Fruit fly (Drosophila melanogaster) whole organism, embryonic: ENCODE results near the gene CG31664.
A peak's percentile ranks its signal among the peaks of the same experiment; 100 is the strongest.

Source experiments
- Ada2b ChIP-seq: fragments of 200-800 bp; sonication (Bioruptor generic); IDR thresholded peaks from 2 replicates; pipeline ENCODE4 v1.3.6; 2022; ENCODE audit warnings: missing biosample characterization, missing genetic modification characterization
- Adf1 ChIP-seq: fragments of 200-800 bp; sonication (Bioruptor generic); IDR thresholded peaks from 2 replicates; pipeline ENCODE4 v1.3.6; 2022; ENCODE audit warnings: missing biosample characterization, missing genetic modification characterization
- Antp ChIP-seq: fragments of 200-800 bp; sonication (Bioruptor generic); optimal IDR thresholded peaks from 3 replicates; lab custom pipeline; 2016; ENCODE audit warnings: missing biosample characterization, missing genetic modification characterization
- Atf6 ChIP-seq: fragments of 200-800 bp; sonication (Bioruptor generic); IDR thresholded peaks from 2 replicates; pipeline ENCODE4 v1.3.6; 2022; ENCODE audit warnings: missing biosample characterization, missing genetic modification characterization
- CG10959 ChIP-seq: fragments of 200-800 bp; sonication (Bioruptor generic); IDR thresholded peaks from 2 replicates; pipeline ENCODE4 v1.3.6; 2022; ENCODE audit warnings: missing biosample characterization, missing genetic modification characterization
- CG12155 ChIP-seq: fragments of 200-800 bp; sonication (Bioruptor generic); optimal IDR thresholded peaks from 3 replicates; lab custom pipeline; 2016; ENCODE audit warnings: missing biosample characterization, missing genetic modification characterization
- CG12299 ChIP-seq: fragments of 200-800 bp; sonication (Bioruptor generic); optimal IDR thresholded peaks from 2 replicates; lab custom pipeline; 2018; ENCODE audit warnings: missing biosample characterization, mild to moderate bottlenecking, missing genetic modification characterization
- CG13296 ChIP-seq: fragments of 200-800 bp; sonication (Bioruptor generic); optimal IDR thresholded peaks from 3 replicates; lab custom pipeline; 2018; ENCODE audit warnings: missing biosample characterization, mild to moderate bottlenecking, missing genetic modification characterization
- CG17328 ChIP-seq: fragments of 200-800 bp; sonication (Bioruptor generic); IDR thresholded peaks from 2 replicates; pipeline ENCODE4 v1.3.6; 2022; ENCODE audit warnings: missing biosample characterization, missing genetic modification characterization
- CG17359 ChIP-seq: fragments of 200-800 bp; sonication (Bioruptor generic); optimal IDR thresholded peaks from 3 replicates; lab custom pipeline; 2018; ENCODE audit warnings: missing biosample characterization, mild to moderate bottlenecking, missing genetic modification characterization, moderate library complexity
- CG17612 ChIP-seq: fragments of 200-800 bp; sonication (Bioruptor generic); IDR thresholded peaks from 2 replicates; pipeline ENCODE4 v1.3.6; 2022; ENCODE audit warnings: missing biosample characterization, missing genetic modification characterization
- CG18599 ChIP-seq: fragments of 200-800 bp; sonication (Bioruptor generic); optimal IDR thresholded peaks from 3 replicates; lab custom pipeline; 2017; ENCODE audit warnings: missing biosample characterization, missing genetic modification characterization, mild to moderate bottlenecking, moderate library complexity, missing genetic modification reagents
- CG2120 ChIP-seq: fragments of 200-800 bp; sonication (Bioruptor generic); optimal IDR thresholded peaks from 3 replicates; lab custom pipeline; 2016; ENCODE audit warnings: missing biosample characterization, missing genetic modification characterization
- CG2678 ChIP-seq: fragments of 200-800 bp; sonication (Bioruptor generic); optimal IDR thresholded peaks from 3 replicates; lab custom pipeline; 2019; ENCODE audit warnings: missing biosample characterization, mild to moderate bottlenecking, missing genetic modification characterization, moderate library complexity
- CG2889 ChIP-seq: fragments of 200-800 bp; sonication (Bioruptor generic); IDR thresholded peaks from 3 replicates; pipeline ENCODE4 v1.3.6; 2022; ENCODE audit warnings: missing biosample characterization, missing genetic modification characterization
- CG34422 ChIP-seq: fragments of 200-800 bp; sonication (Bioruptor generic); IDR thresholded peaks from 3 replicates; pipeline ENCODE4 v1.3.6; 2022; ENCODE audit warnings: missing biosample characterization, missing genetic modification characterization
- CG4360 ChIP-seq: fragments of 200-800 bp; sonication (Bioruptor generic); IDR thresholded peaks from 2 replicates; pipeline ENCODE4 v1.3.6; 2022; ENCODE audit warnings: missing biosample characterization, missing genetic modification characterization
- CG6272 ChIP-seq: fragments of 200-800 bp; sonication (Bioruptor generic); IDR thresholded peaks from 2 replicates; pipeline ENCODE4 v1.3.6; 2022; ENCODE audit warnings: missing biosample characterization, missing genetic modification characterization
- CG7745 ChIP-seq: fragments of 200-800 bp; sonication (Bioruptor generic); optimal IDR thresholded peaks from 2 replicates; lab custom pipeline; 2018; ENCODE audit warnings: missing biosample characterization, mild to moderate bottlenecking, missing genetic modification characterization, moderate library complexity
- Fer3 ChIP-seq: fragments of 200-800 bp; sonication (Bioruptor generic); optimal IDR thresholded peaks from 2 replicates; lab custom pipeline; 2018; ENCODE audit warnings: missing biosample characterization, mild to moderate bottlenecking, missing genetic modification characterization, moderate library complexity
- HLH54F ChIP-seq: fragments of 200-800 bp; sonication (Bioruptor generic); optimal IDR thresholded peaks from 3 replicates; lab custom pipeline; 2016; ENCODE audit warnings: missing biosample characterization, missing genetic modification characterization
- Hmx ChIP-seq: fragments of 200-800 bp; sonication (Bioruptor generic); optimal IDR thresholded peaks from 2 replicates; lab custom pipeline; 2016; ENCODE audit warnings: missing biosample characterization, missing genetic modification characterization
- Myb ChIP-seq: fragments of 200-800 bp; sonication (Bioruptor generic); optimal IDR thresholded peaks from 2 replicates; lab custom pipeline; 2016; ENCODE audit warnings: missing biosample characterization, missing genetic modification characterization
- NC2β ChIP-seq: fragments of 200-800 bp; sonication (Bioruptor generic); optimal IDR thresholded peaks from 2 replicates; lab custom pipeline; 2016; ENCODE audit warnings: missing biosample characterization, missing genetic modification characterization
- Poxn ChIP-seq: fragments of 200-800 bp; sonication (Bioruptor generic); IDR thresholded peaks from 2 replicates; pipeline ENCODE4 v1.3.6; 2022; ENCODE audit warnings: missing biosample characterization, missing genetic modification characterization
- Scr ChIP-seq: fragments of 200-800 bp; sonication (Bioruptor generic); IDR thresholded peaks from 2 replicates; pipeline ENCODE4 v1.3.6; 2022; ENCODE audit warnings: missing biosample characterization, missing genetic modification characterization; ENCODE audit not compliant: partially characterized antibody
- abd-A ChIP-seq: fragments of 200-800 bp; sonication (Bioruptor generic); optimal IDR thresholded peaks from 3 replicates; lab custom pipeline; 2019; ENCODE audit warnings: missing biosample characterization, mild to moderate bottlenecking, missing genetic modification characterization, moderate library complexity
- amos ChIP-seq: fragments of 200-800 bp; sonication (Bioruptor generic); IDR thresholded peaks from 2 replicates; pipeline ENCODE4 v1.3.6; 2022; ENCODE audit warnings: missing biosample characterization, missing genetic modification characterization; ENCODE audit not compliant: partially characterized antibody
- bcd ChIP-seq: fragments of 200-800 bp; sonication (Bioruptor generic); optimal IDR thresholded peaks from 2 replicates; lab custom pipeline; 2017; ENCODE audit warnings: missing biosample characterization, mild to moderate bottlenecking, missing genetic modification characterization
- dati ChIP-seq: fragments of 200-800 bp; sonication (Bioruptor generic); IDR thresholded peaks from 2 replicates; pipeline ENCODE4 v1.3.6; 2022; ENCODE audit warnings: missing biosample characterization, missing genetic modification characterization
- dpn ChIP-seq, 2 experiments: fragments of 200-800 bp; sonication (Bioruptor generic); optimal IDR thresholded peaks; 3 replicates each; lab custom pipeline; 2016; ENCODE audit warnings: missing biosample characterization in 2 of 2, missing genetic modification characterization in 2 of 2
- esg ChIP-seq: fragments of 200-800 bp; sonication (Bioruptor generic); conservative IDR thresholded peaks from 2 replicates; pipeline ENCODE4 v1.3.6; 2022; ENCODE audit warnings: missing biosample characterization, missing genetic modification characterization
- gem ChIP-seq: fragments of 200-800 bp; sonication (Bioruptor generic); optimal IDR thresholded peaks from 2 replicates; lab custom pipeline; 2019; ENCODE audit warnings: missing biosample characterization, mild to moderate bottlenecking, missing genetic modification characterization, moderate library complexity
- grn ChIP-seq: fragments of 200-800 bp; sonication (Bioruptor generic); optimal IDR thresholded peaks from 3 replicates; lab custom pipeline; 2017; ENCODE audit warnings: missing biosample characterization, missing genetic modification characterization
- lbe ChIP-seq: fragments of 200-800 bp; sonication (Bioruptor generic); optimal IDR thresholded peaks from 2 replicates; lab custom pipeline; 2016; ENCODE audit warnings: missing biosample characterization, mild to moderate bottlenecking, missing genetic modification characterization
- lmd ChIP-seq: fragments of 200-800 bp; sonication (Bioruptor generic); IDR thresholded peaks from 2 replicates; pipeline ENCODE4 v1.3.6; 2022; ENCODE audit warnings: missing biosample characterization, missing genetic modification characterization
- org-1 ChIP-seq: fragments of 200-800 bp; sonication (Bioruptor generic); optimal IDR thresholded peaks from 2 replicates; lab custom pipeline; 2017; ENCODE audit warnings: missing biosample characterization, missing genetic modification characterization
- pan ChIP-seq, 4 experiments: fragments of >200 bp in 3 of 4; fragments of 200-800 bp in 1 of 4; sonication (Bioruptor generic) in 1 of 4; optimal IDR thresholded peaks in 3 of 4; IDR thresholded peaks in 1 of 4; 2 replicates each; pipeline versions ENCODE4 v1.3.6 to Lab custom; 2017 to 2022; ENCODE audit warnings: missing biosample characterization in 2 of 4, missing genetic modification characterization in 2 of 4, mixed read lengths in 1 of 4
- phol ChIP-seq: fragments of 200-800 bp; sonication (Bioruptor generic); optimal IDR thresholded peaks from 3 replicates; lab custom pipeline; 2018; ENCODE audit warnings: missing biosample characterization, mild to moderate bottlenecking, missing genetic modification characterization, moderate library complexity
- prd ChIP-seq, 3 experiments: fragments of >200 bp in 2 of 3; fragments of 200-800 bp in 1 of 3; sonication (Bioruptor generic) in 1 of 3; optimal IDR thresholded peaks in 2 of 3; IDR thresholded peaks in 1 of 3; 2 replicates in 2 of 3; 3 replicates in 1 of 3; pipeline versions ENCODE4 v1.3.6 to Lab custom; 2017 to 2022; ENCODE audit warnings: missing biosample characterization in 1 of 3, missing genetic modification characterization in 1 of 3
- pros ChIP-seq: fragments of 200-800 bp; sonication (Bioruptor generic); optimal IDR thresholded peaks from 3 replicates; lab custom pipeline; 2019; ENCODE audit warnings: missing biosample characterization, mild to moderate bottlenecking, missing genetic modification characterization, moderate library complexity
- ro ChIP-seq: fragments of 200-800 bp; sonication (Bioruptor generic); IDR thresholded peaks from 2 replicates; pipeline ENCODE4 v1.3.6; 2022; ENCODE audit warnings: missing biosample characterization, missing genetic modification characterization
- sisA ChIP-seq: fragments of 200-800 bp; sonication (Bioruptor generic); IDR thresholded peaks from 2 replicates; pipeline ENCODE4 v1.3.6; 2022; ENCODE audit warnings: missing biosample characterization, missing genetic modification characterization
- tap ChIP-seq: fragments of 200-800 bp; optimal IDR thresholded peaks from 3 replicates; lab custom pipeline; 2019; ENCODE audit warnings: missing biosample characterization, mild to moderate bottlenecking, missing genetic modification characterization, moderate library complexity
- toy ChIP-seq: fragments of 200-800 bp; sonication (Bioruptor generic); IDR thresholded peaks from 2 replicates; pipeline ENCODE4 v1.3.6; 2022; ENCODE audit warnings: missing biosample characterization, missing genetic modification characterization
- tup ChIP-seq: fragments of 200-800 bp; sonication (Bioruptor generic); optimal IDR thresholded peaks from 2 replicates; lab custom pipeline; 2016; ENCODE audit warnings: missing biosample characterization, mild to moderate bottlenecking, missing genetic modification characterization, moderate library complexity
- wdn ChIP-seq: fragments of 200-800 bp; sonication (Bioruptor generic); IDR thresholded peaks from 2 replicates; pipeline ENCODE4 v1.3.6; 2022; ENCODE audit warnings: missing biosample characterization, missing genetic modification characterization
- zfh1 ChIP-seq: fragments of 200-800 bp; sonication (Bioruptor generic); IDR thresholded peaks from 3 replicates; pipeline ENCODE4 v1.3.6; 2022; ENCODE audit warnings: missing biosample characterization, missing genetic modification characterization

The CG31664 gene

dm6 chr2L:1837717-1838368 is 11.5 kb upstream of the CG31664 start (continued):
- TF ChIP-seq org-1 (GFP tag; lab: Kevin White, UChicago) (peak; percentile 46), wdn (GFP tag; lab: Robert Waterston, UW) (0 out of 2 replicates have a peak, but pooled peaks have one; percentile 28), abd-A (tag; lab: Kevin White, UChicago) (peak; percentile 61), Antp (GFP tag; lab: Kevin White, UChicago) (peak; percentile 54), dati (GFP tag; lab: Robert Waterston, UW) (0 out of 2 replicates have a peak, but pooled peaks have one; percentile 4), grn (GFP tag; lab: Kevin White, UChicago) (peak; percentile 10), lbe (GFP tag; lab: Kevin White, UChicago) (no peak), CG17612 (GFP tag; lab: Robert Waterston, UW) (no peak), CG13296 (GFP tag; lab: Kevin White, UChicago) (peak; percentile 24), bcd (GFP tag; lab: Kevin White, UChicago) (peak; percentile 23), prd (optimal IDR thresholded peaks at IDR 0.05; lab: Kevin White, UChicago) (no peak), prd (GFP tag; IDR thresholded peaks at IDR 0.05; lab: Robert Waterston, UW) (peak; percentile 52; the same call in 1 of the 3 replicates), CG7745 (tag; lab: Kevin White, UChicago) (no peak), NC2β (no peak), CG2889 (0 out of 3 replicates have a peak, but pooled peaks have one; percentile 59), sisA (peak; percentile 59), phol (peak; percentile 7), Scr (GFP tag; lab: Robert Waterston, UW) (no peak), CG12155 (GFP tag; lab: Kevin White, UChicago) (no peak), CG17328 (GFP tag; lab: Robert Waterston, UW) (no peak), CG2120 (GFP tag; lab: Kevin White, UChicago) (peak; percentile 48), HLH54F (peak; percentile 47), pan (optimal IDR thresholded peaks at IDR 0.05; lab: Kevin White, UChicago) (no peak), pan (GFP tag; optimal IDR thresholded peaks at IDR 0.05 in 1 of 2, IDR thresholded peaks at IDR 0.05 in 1 of 2) (peak in 1 of 2 experiments; percentile 60), dpn (GFP tag; optimal IDR thresholded peaks at IDR 0.05; lab: Kevin White, UChicago) (peak; percentile 6 to 22), amos (GFP tag; lab: Robert Waterston, UW) (no peak), Atf6 (GFP tag; lab: Robert Waterston, UW) (peak; percentile 44; the same call in 1 of the 2 replicates), CG6272 (GFP tag; lab: Robert Waterston, UW) (no peak), Adf1 (peak; percentile 30; the same call in 1 of the 2 replicates), CG18599 (GFP tag; lab: Kevin White, UChicago) (peak; percentile 80), Ada2b (GFP tag; lab: Robert Waterston, UW) (peak; percentile 59; the same call in 1 of the 2 replicates), ro (no peak), gem (tag; lab: Kevin White, UChicago) (peak; percentile 55), Fer3 (tag; lab: Kevin White, UChicago) (peak; percentile 22), tap (peak; percentile 29), CG4360 (no peak), CG12299 (no peak), zfh1 (GFP tag; lab: Robert Waterston, UW) (0 out of 3 replicates have a peak, but pooled peaks have one; percentile 7), Hmx (GFP tag; lab: Kevin White, UChicago) (no peak), toy (GFP tag; lab: Robert Waterston, UW) (no peak), Myb (peak; percentile 3), CG2678 (tag; lab: Kevin White, UChicago) (peak; percentile 54), Poxn (GFP tag; lab: Robert Waterston, UW) (0 out of 2 replicates have a peak, but pooled peaks have one; percentile 30), CG34422 (GFP tag; lab: Robert Waterston, UW) (0 out of 3 replicates have a peak, but pooled peaks have one; percentile 28), CG17359 (tag; lab: Kevin White, UChicago) (peak; percentile 38), tup (GFP tag; lab: Kevin White, UChicago) (peak; percentile 8), CG10959 (GFP tag; lab: Robert Waterston, UW) (no peak), pros (GFP tag; lab: Kevin White, UChicago) (no peak), lmd (GFP tag; lab: Robert Waterston, UW) (peak; percentile 60), esg (GFP tag; lab: Robert Waterston, UW) (peak; percentile 22; the same call in 1 of the 2 replicates)
